Fruit fly (Drosophila melanogaster): ENCODE measurements around the gene Roc1a.

Gene Roc1a

DNA sequence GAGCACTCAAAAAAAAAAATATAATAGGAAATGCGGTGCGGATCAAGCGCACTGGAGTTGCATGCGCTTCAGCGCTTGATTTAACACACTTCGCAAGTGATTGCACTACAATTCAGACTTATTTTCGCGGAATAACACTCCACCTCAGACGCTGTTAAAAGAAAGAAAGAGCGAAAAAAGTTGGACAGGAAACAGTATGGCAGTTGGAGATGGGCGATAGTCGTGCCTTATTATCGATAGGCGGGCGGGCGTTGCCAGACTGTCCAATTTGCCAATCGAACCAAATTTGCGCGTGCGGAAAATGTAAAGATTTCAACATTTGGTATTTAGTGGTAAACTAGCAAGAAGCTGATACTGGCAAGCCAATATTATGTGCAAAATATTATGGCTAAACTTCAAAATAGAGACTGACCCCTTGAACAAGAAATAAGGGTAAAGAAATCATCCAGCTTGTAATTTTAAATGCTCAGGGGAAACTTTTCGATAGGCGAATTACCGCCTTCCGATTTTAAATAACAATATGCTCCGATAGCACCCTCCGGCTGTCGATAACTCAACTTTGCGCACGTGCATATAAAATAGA, 17.8 kb upstream of the Roc1a start, which contains the start of the genes RpL36 and Mybbp1A (continued):
- peak; percentile 34 for TF ChIP-seq CG13424 (tag; optimal IDR thresholded peaks at IDR 0.05)
- peak; percentile 64 for TF ChIP-seq Rx (GFP tag; IDR thresholded peaks at IDR 0.05)
- TF ChIP-seq Dek (tag; optimal IDR thresholded peaks at IDR 0.05): peak; percentile 41
- TF ChIP-seq CG9797 (GFP tag; optimal IDR thresholded peaks at IDR 0.05): peak; percentile 68
- peak; percentile 17 for TF ChIP-seq lbe (GFP tag; optimal IDR thresholded peaks at IDR 0.05)
- TF ChIP-seq CG9876 (GFP tag; optimal IDR thresholded peaks at IDR 0.05): peak; percentile 78
- peak; percentile 90 for TF ChIP-seq Hmr (GFP tag; optimal IDR thresholded peaks at IDR 0.05)
- peak; percentile 80 for TF ChIP-seq CG3281 (GFP tag; optimal IDR thresholded peaks at IDR 0.05)
- no peak for TF ChIP-seq D (optimal IDR thresholded peaks at IDR 0.05)
- peak; percentile 64 for TF ChIP-seq D (GFP tag; optimal IDR thresholded peaks at IDR 0.05)
- peak in 1 of 3 experiments; percentile 42 for TF ChIP-seq lola (GFP tag; optimal IDR thresholded peaks at IDR 0.05)
- TF ChIP-seq CG10654 (GFP tag; optimal IDR thresholded peaks at IDR 0.05): peak; percentile 62
- peak; percentile 82 for TF ChIP-seq CG33213 (GFP tag; optimal IDR thresholded peaks at IDR 0.05)
- TF ChIP-seq CG33557 (GFP tag; optimal IDR thresholded peaks at IDR 0.05): no peak
- TF ChIP-seq Lpt (GFP tag; optimal IDR thresholded peaks at IDR 0.05): no peak
- TF ChIP-seq trem (tag; optimal IDR thresholded peaks at IDR 0.05): peak; percentile 76
- TF ChIP-seq D19B (GFP tag; optimal IDR thresholded peaks at IDR 0.05): peak; percentile 43
- peak; percentile 50 for TF ChIP-seq CG3838 (GFP tag; optimal IDR thresholded peaks at IDR 0.05)
- peak; percentile 49; the same call in 1 of the 2 replicates for TF ChIP-seq Atf6 (GFP tag; IDR thresholded peaks at IDR 0.05)
- TF ChIP-seq fu2 (GFP tag; optimal IDR thresholded peaks at IDR 0.05): peak; percentile 54
- TF ChIP-seq dmrt11E (tag; optimal IDR thresholded peaks at IDR 0.05): peak; percentile 66
- no peak for TF ChIP-seq pita (GFP tag; optimal IDR thresholded peaks at IDR 0.05)
- TF ChIP-seq exex (tag; optimal IDR thresholded peaks at IDR 0.05): no peak
- TF ChIP-seq CG4730 (GFP tag; IDR thresholded peaks at IDR 0.05): peak; percentile 41; the same call in 1 of the 2 replicates
- TF ChIP-seq Dp (GFP tag; optimal IDR thresholded peaks at IDR 0.05): peak; percentile 75
- TF ChIP-seq gfzf (GFP tag; optimal IDR thresholded peaks at IDR 0.05): peak; percentile 59
- TF ChIP-seq Opbp (GFP tag; IDR thresholded peaks at IDR 0.05; ENCODE audit: partially characterized antibody): peak; percentile 88
- peak; percentile 63 for TF ChIP-seq Ptx1 (GFP tag; IDR thresholded peaks at IDR 0.05)
- no peak for TF ChIP-seq C15 (GFP tag; IDR thresholded peaks at IDR 0.05)
- peak; percentile 74 for TF ChIP-seq CG11723 (GFP tag; optimal IDR thresholded peaks at IDR 0.05)
- TF ChIP-seq CG11398 (GFP tag; optimal IDR thresholded peaks at IDR 0.05): peak; percentile 65
- peak; percentile 92 for TF ChIP-seq CG16813 (GFP tag; IDR thresholded peaks at IDR 0.05; ENCODE audit: partially characterized antibody)
- TF ChIP-seq ind (GFP tag; optimal IDR thresholded peaks at IDR 0.05): peak; percentile 53
- TF ChIP-seq CG4854 (GFP tag; optimal IDR thresholded peaks at IDR 0.05): peak; percentile 27
- TF ChIP-seq Spps (tag; optimal IDR thresholded peaks at IDR 0.05): no peak
- peak; percentile 89 for TF ChIP-seq CG1603 (tag; optimal IDR thresholded peaks at IDR 0.05)
- no peak for TF ChIP-seq sc (optimal IDR thresholded peaks at IDR 0.05)
- TF ChIP-seq sc (GFP tag; optimal IDR thresholded peaks at IDR 0.05): peak; percentile 57
- TF ChIP-seq CG1792 (GFP tag; optimal IDR thresholded peaks at IDR 0.05): peak; percentile 68
- TF ChIP-seq tx (GFP tag; optimal IDR thresholded peaks at IDR 0.05): peak; percentile 57
- no peak for TF ChIP-seq dan (GFP tag; IDR thresholded peaks at IDR 0.05)
